Worm (Caenorhabditis elegans) whole organism, early embryonic: ENCODE measurements around the gene rps-29.

ENCODE experiments used
- F13C5.2 ChIP-seq: sonication (generic microtip); optimal IDR thresholded peaks from 2 replicates; lab custom pipeline; 2017; ENCODE audit warnings: mild to moderate bottlenecking, missing genetic modification characterization, inconsistent platforms, missing compliant biosample characterization
- aly-1 ChIP-seq: sonication (generic microtip); optimal IDR thresholded peaks from 2 replicates; lab custom pipeline; 2016; ENCODE audit warnings: missing genetic modification characterization, missing compliant biosample characterization
- ama-1 ChIP-seq: fragments of 150-350 bp; optimal IDR thresholded peaks from 2 replicates; lab custom pipeline; 2014
- ceh-13 ChIP-seq: fragments of 200-800 bp; sonication (Bioruptor generic); optimal IDR thresholded peaks from 2 replicates; lab custom pipeline; 2018; ENCODE audit warnings: mild to moderate bottlenecking, missing genetic modification characterization, missing compliant biosample characterization
- ets-7 ChIP-seq: sonication (generic microtip); optimal IDR thresholded peaks from 2 replicates; lab custom pipeline; 2016; ENCODE audit warnings: missing genotype, missing genetic modification characterization, missing compliant biosample characterization
- flt-1 ChIP-seq: fragments of 200-800 bp; sonication (Bioruptor generic); IDR thresholded peaks from 2 replicates; pipeline ENCODE4 v1.3.6; 2022; ENCODE audit warnings: missing genetic modification characterization, missing compliant biosample characterization
- hmbx-1 ChIP-seq: sonication (generic microtip); optimal IDR thresholded peaks from 2 replicates; lab custom pipeline; 2016; ENCODE audit warnings: mild to moderate bottlenecking, missing genetic modification characterization, missing compliant biosample characterization
- pes-1 ChIP-seq: fragments of 200-800 bp; sonication (Bioruptor generic); IDR thresholded peaks from 2 replicates; pipeline ENCODE4 v1.3.6; 2022; ENCODE audit warnings: missing genetic modification reagents, missing genetic modification characterization, missing compliant biosample characterization
- scrt-1 ChIP-seq: fragments of 200-800 bp; sonication (Bioruptor generic); IDR thresholded peaks from 2 replicates; pipeline ENCODE4 v1.3.6; 2022; ENCODE audit warnings: missing genetic modification characterization, missing compliant biosample characterization
- tra-4 ChIP-seq: sonication (generic microtip); optimal IDR thresholded peaks from 2 replicates; lab custom pipeline; 2017; ENCODE audit warnings: missing genetic modification characterization, missing compliant biosample characterization

ce11 chrIII:783254-783753, 10.8 kb upstream of the rps-29 start, which contains the start of the genes dagl-2 and ppm-1.G:
- TF ChIP-seq hmbx-1 (no peak), ama-1 (no peak), flt-1 (GFP tag; lab: Robert Waterston, UW) (no peak), ets-7 (no peak), F13C5.2 (peak; percentile 33), ceh-13 (GFP tag; lab: Kevin White, UChicago) (no peak), tra-4 (no peak), pes-1 (peak; percentile 64; the same call in 1 of the 2 replicates), scrt-1 (GFP tag; lab: Robert Waterston, UW) (no peak), aly-1 (tag; lab: Kevin White, UChicago) (no peak)
